Fruit fly (Drosophila melanogaster) whole organism, embryonic: ENCODE data around the gene CG1024.

Source experiments
- Atf6 ChIP-seq: fragments of 200-800 bp; sonication (Bioruptor generic); IDR thresholded peaks from 2 replicates; pipeline ENCODE4 v1.3.6; 2022; ENCODE audit warnings: missing biosample characterization, missing genetic modification characterization
- B-H2 ChIP-seq: fragments of 200-800 bp; sonication (Bioruptor generic); optimal IDR thresholded peaks from 2 replicates; lab custom pipeline; 2018; ENCODE audit warnings: missing biosample characterization, mild to moderate bottlenecking, missing genetic modification characterization
- Bteb2 ChIP-seq: fragments of 200-800 bp; sonication (Bioruptor generic); optimal IDR thresholded peaks from 2 replicates; lab custom pipeline; 2016; ENCODE audit warnings: missing biosample characterization, missing genetic modification characterization
- CG10321 ChIP-seq: fragments of 200-800 bp; sonication (Bioruptor generic); IDR thresholded peaks from 2 replicates; pipeline ENCODE4 v1.3.6; 2022; ENCODE audit warnings: missing biosample characterization, missing genetic modification characterization
- CG11247 ChIP-seq: fragments of 200-800 bp; sonication (Bioruptor generic); IDR thresholded peaks from 2 replicates; pipeline ENCODE4 v1.3.6; 2022; ENCODE audit warnings: missing biosample characterization, missing genetic modification characterization
- CG11560 ChIP-seq: fragments of 200-800 bp; sonication (Bioruptor generic); IDR thresholded peaks from 3 replicates; pipeline ENCODE4 v1.3.6; 2022; ENCODE audit warnings: missing biosample characterization, missing genetic modification characterization
- CG15479 ChIP-seq: fragments of 200-800 bp; sonication (Bioruptor generic); optimal IDR thresholded peaks from 3 replicates; lab custom pipeline; 2019; ENCODE audit warnings: missing biosample characterization, mild to moderate bottlenecking, missing genetic modification characterization, moderate library complexity
- CG17359 ChIP-seq: fragments of 200-800 bp; sonication (Bioruptor generic); optimal IDR thresholded peaks from 3 replicates; lab custom pipeline; 2018; ENCODE audit warnings: missing biosample characterization, mild to moderate bottlenecking, missing genetic modification characterization, moderate library complexity
- CG17385 ChIP-seq: fragments of 200-800 bp; sonication (Bioruptor generic); optimal IDR thresholded peaks from 3 replicates; lab custom pipeline; 2018; ENCODE audit warnings: missing biosample characterization, mild to moderate bottlenecking, missing genetic modification characterization
- CG18262 ChIP-seq: fragments of 200-800 bp; optimal IDR thresholded peaks from 3 replicates; lab custom pipeline; 2019; ENCODE audit warnings: missing biosample characterization, mild to moderate bottlenecking, missing genetic modification characterization, moderate library complexity
- CG2129 ChIP-seq: fragments of 200-800 bp; sonication (Bioruptor generic); IDR thresholded peaks from 2 replicates; pipeline ENCODE4 v1.3.6; 2022; ENCODE audit warnings: missing biosample characterization, missing genetic modification characterization; ENCODE audit not compliant: partially characterized antibody
- CG2199 ChIP-seq: fragments of 200-800 bp; sonication (Bioruptor generic); IDR thresholded peaks from 3 replicates; pipeline ENCODE4 v1.3.6; 2022; ENCODE audit warnings: missing biosample characterization, missing genetic modification characterization
- CG30020 ChIP-seq: fragments of 200-800 bp; optimal IDR thresholded peaks from 2 replicates; lab custom pipeline; 2019; ENCODE audit warnings: missing biosample characterization, mild to moderate bottlenecking, missing genetic modification characterization, moderate library complexity
- CG30431 ChIP-seq: fragments of 200-800 bp; sonication (Bioruptor generic); optimal IDR thresholded peaks from 2 replicates; lab custom pipeline; 2017; ENCODE audit warnings: missing biosample characterization, missing genetic modification characterization
- CG32532 ChIP-seq: fragments of 200-800 bp; sonication (Bioruptor generic); IDR thresholded peaks from 2 replicates; pipeline ENCODE4 v1.3.6; 2022; ENCODE audit warnings: missing biosample characterization, missing genetic modification characterization
- CG43689 ChIP-seq: fragments of 200-800 bp; sonication (Bioruptor generic); IDR thresholded peaks from 2 replicates; pipeline ENCODE4 v1.3.6; 2022; ENCODE audit warnings: missing biosample characterization, missing genetic modification characterization
- CG6254 ChIP-seq: fragments of 200-800 bp; sonication (Bioruptor generic); optimal IDR thresholded peaks from 3 replicates; lab custom pipeline; 2017; ENCODE audit warnings: mild to moderate bottlenecking, missing biosample characterization, missing genetic modification reagents, missing genetic modification characterization
- CG6683 ChIP-seq: fragments of 200-800 bp; sonication (Bioruptor generic); optimal IDR thresholded peaks from 2 replicates; lab custom pipeline; 2017; ENCODE audit warnings: missing biosample characterization, mild to moderate bottlenecking, missing genetic modification characterization, missing genetic modification reagents
- CG6689 ChIP-seq: fragments of 200-800 bp; sonication (Bioruptor generic); IDR thresholded peaks from 2 replicates; pipeline ENCODE4 v1.3.6; 2022; ENCODE audit warnings: missing biosample characterization, missing genetic modification characterization
- CG6791 ChIP-seq: fragments of 200-800 bp; sonication (Bioruptor generic); IDR thresholded peaks from 3 replicates; pipeline ENCODE4 v1.3.6; 2022; ENCODE audit warnings: missing biosample characterization, missing genetic modification characterization; ENCODE audit not compliant: partially characterized antibody
- CG7786 ChIP-seq: fragments of 200-800 bp; sonication (Bioruptor generic); optimal IDR thresholded peaks from 2 replicates; lab custom pipeline; 2016; ENCODE audit warnings: missing biosample characterization, missing genetic modification characterization
- CG7928 ChIP-seq: fragments of 200-800 bp; sonication (Bioruptor generic); optimal IDR thresholded peaks from 2 replicates; lab custom pipeline; 2017; ENCODE audit warnings: missing biosample characterization, mild to moderate bottlenecking, missing genetic modification characterization
- CHES-1-like ChIP-seq: fragments of 200-800 bp; sonication (Bioruptor generic); optimal IDR thresholded peaks from 2 replicates; lab custom pipeline; 2016; ENCODE audit warnings: missing biosample characterization, missing genetic modification characterization
- Dek ChIP-seq: fragments of 200-800 bp; sonication (Bioruptor generic); optimal IDR thresholded peaks from 3 replicates; lab custom pipeline; 2019; ENCODE audit warnings: missing biosample characterization, mild to moderate bottlenecking, missing genetic modification characterization, moderate library complexity
- Eip74EF ChIP-seq, 2 experiments: fragments of 200-800 bp in 1 of 2; fragments of >200 bp in 1 of 2; sonication (Bioruptor generic) in 1 of 2; optimal IDR thresholded peaks; 2 replicates each; lab custom pipeline; 2017 to 2019; ENCODE audit warnings: missing biosample characterization in 2 of 2, missing genetic modification characterization in 2 of 2, mild to moderate bottlenecking in 1 of 2, moderate library complexity in 1 of 2
- Elba2 ChIP-seq: fragments of 200-800 bp; sonication (Bioruptor generic); optimal IDR thresholded peaks from 3 replicates; lab custom pipeline; 2016; ENCODE audit warnings: missing biosample characterization, missing genetic modification characterization
- H2.0 ChIP-seq: fragments of 200-800 bp; sonication (Bioruptor generic); IDR thresholded peaks from 2 replicates; pipeline ENCODE4 v1.3.6; 2022; ENCODE audit warnings: missing biosample characterization, missing genetic modification characterization
- MTF-1 ChIP-seq: fragments of 200-800 bp; sonication (Bioruptor generic); optimal IDR thresholded peaks from 2 replicates; lab custom pipeline; 2018; ENCODE audit warnings: missing biosample characterization, mild to moderate bottlenecking, missing genetic modification characterization, borderline replicate concordance
- Max ChIP-seq: fragments of 200-800 bp; sonication (Bioruptor generic); optimal IDR thresholded peaks from 2 replicates; lab custom pipeline; 2016; ENCODE audit warnings: missing biosample characterization, mild to moderate bottlenecking, missing genetic modification characterization
- Neu2 ChIP-seq: fragments of 200-800 bp; sonication (Bioruptor generic); optimal IDR thresholded peaks from 3 replicates; lab custom pipeline; 2016; ENCODE audit warnings: missing biosample characterization, missing genetic modification characterization, borderline replicate concordance
- Sox102F ChIP-seq: fragments of 200-800 bp; sonication (Bioruptor generic); optimal IDR thresholded peaks from 2 replicates; lab custom pipeline; 2018; ENCODE audit warnings: missing biosample characterization, mild to moderate bottlenecking, missing genetic modification characterization, moderate library complexity
- Spps ChIP-seq: fragments of 200-800 bp; sonication (Bioruptor generic); optimal IDR thresholded peaks from 2 replicates; lab custom pipeline; 2018; ENCODE audit warnings: missing biosample characterization, mild to moderate bottlenecking, missing genetic modification characterization
- TFAM ChIP-seq: fragments of 200-800 bp; sonication (Bioruptor generic); optimal IDR thresholded peaks from 2 replicates; lab custom pipeline; 2017; ENCODE audit warnings: missing biosample characterization, missing genetic modification characterization, inconsistent platforms
- ab ChIP-seq: fragments of 200-800 bp; sonication (Bioruptor generic); optimal IDR thresholded peaks from 2 replicates; lab custom pipeline; 2016; ENCODE audit warnings: missing biosample characterization, missing genetic modification characterization
- ci ChIP-seq: fragments of 200-800 bp; sonication (Bioruptor generic); IDR thresholded peaks from 3 replicates; pipeline ENCODE4 v1.3.6; 2022; ENCODE audit warnings: missing biosample characterization, missing genetic modification characterization
- emc ChIP-seq: fragments of 200-800 bp; sonication (Bioruptor generic); optimal IDR thresholded peaks from 2 replicates; lab custom pipeline; 2016; ENCODE audit warnings: missing biosample characterization, missing genetic modification characterization
- en ChIP-seq: fragments of 200-800 bp; sonication (Bioruptor generic); optimal IDR thresholded peaks from 2 replicates; lab custom pipeline; 2016; ENCODE audit warnings: missing biosample characterization, missing genetic modification characterization
- ewg ChIP-seq: fragments of 200-800 bp; sonication (Bioruptor generic); optimal IDR thresholded peaks from 3 replicates; lab custom pipeline; 2017; ENCODE audit warnings: mild to moderate bottlenecking, missing biosample characterization, missing genetic modification reagents, missing genetic modification characterization
- fu2 ChIP-seq: fragments of 200-800 bp; sonication (Bioruptor generic); optimal IDR thresholded peaks from 2 replicates; lab custom pipeline; 2016; ENCODE audit warnings: missing biosample characterization, missing genetic modification characterization
- grn ChIP-seq: fragments of 200-800 bp; sonication (Bioruptor generic); optimal IDR thresholded peaks from 3 replicates; lab custom pipeline; 2017; ENCODE audit warnings: missing biosample characterization, missing genetic modification characterization
- h ChIP-seq: fragments of >200 bp; optimal IDR thresholded peaks from 2 replicates; lab custom pipeline; 2017
- kay ChIP-seq: fragments of 200-800 bp; sonication (Bioruptor generic); optimal IDR thresholded peaks from 2 replicates; lab custom pipeline; 2016; ENCODE audit warnings: missing biosample characterization, missing genetic modification characterization
- onecut ChIP-seq: fragments of 200-800 bp; sonication (Bioruptor generic); IDR thresholded peaks from 2 replicates; pipeline ENCODE4 v1.3.6; 2022; ENCODE audit warnings: missing biosample characterization, missing genetic modification characterization
- pros ChIP-seq: fragments of 200-800 bp; sonication (Bioruptor generic); optimal IDR thresholded peaks from 3 replicates; lab custom pipeline; 2019; ENCODE audit warnings: missing biosample characterization, mild to moderate bottlenecking, missing genetic modification characterization, moderate library complexity
- ssp ChIP-seq: fragments of 200-800 bp; sonication (Bioruptor generic); IDR thresholded peaks from 2 replicates; pipeline ENCODE4 v1.3.6; 2022; ENCODE audit warnings: missing biosample characterization, missing genetic modification characterization
- tna ChIP-seq: fragments of 200-800 bp; sonication (Bioruptor generic); IDR thresholded peaks from 2 replicates; pipeline ENCODE4 v1.3.6; 2022; ENCODE audit warnings: missing biosample characterization, missing genetic modification characterization; ENCODE audit not compliant: partially characterized antibody
- toy ChIP-seq: fragments of 200-800 bp; sonication (Bioruptor generic); IDR thresholded peaks from 2 replicates; pipeline ENCODE4 v1.3.6; 2022; ENCODE audit warnings: missing biosample characterization, missing genetic modification characterization
- tup ChIP-seq: fragments of 200-800 bp; sonication (Bioruptor generic); optimal IDR thresholded peaks from 2 replicates; lab custom pipeline; 2016; ENCODE audit warnings: missing biosample characterization, mild to moderate bottlenecking, missing genetic modification characterization, moderate library complexity
- vfl ChIP-seq: fragments of 200-800 bp; sonication (Bioruptor generic); optimal IDR thresholded peaks from 2 replicates; lab custom pipeline; 2016; ENCODE audit warnings: missing biosample characterization, missing genetic modification characterization
- wor ChIP-seq: fragments of 200-800 bp; sonication (Bioruptor generic); IDR thresholded peaks from 2 replicates; pipeline ENCODE4 v1.3.6; 2022; ENCODE audit warnings: missing biosample characterization, missing genetic modification characterization

The CG1024 gene

DNA sequence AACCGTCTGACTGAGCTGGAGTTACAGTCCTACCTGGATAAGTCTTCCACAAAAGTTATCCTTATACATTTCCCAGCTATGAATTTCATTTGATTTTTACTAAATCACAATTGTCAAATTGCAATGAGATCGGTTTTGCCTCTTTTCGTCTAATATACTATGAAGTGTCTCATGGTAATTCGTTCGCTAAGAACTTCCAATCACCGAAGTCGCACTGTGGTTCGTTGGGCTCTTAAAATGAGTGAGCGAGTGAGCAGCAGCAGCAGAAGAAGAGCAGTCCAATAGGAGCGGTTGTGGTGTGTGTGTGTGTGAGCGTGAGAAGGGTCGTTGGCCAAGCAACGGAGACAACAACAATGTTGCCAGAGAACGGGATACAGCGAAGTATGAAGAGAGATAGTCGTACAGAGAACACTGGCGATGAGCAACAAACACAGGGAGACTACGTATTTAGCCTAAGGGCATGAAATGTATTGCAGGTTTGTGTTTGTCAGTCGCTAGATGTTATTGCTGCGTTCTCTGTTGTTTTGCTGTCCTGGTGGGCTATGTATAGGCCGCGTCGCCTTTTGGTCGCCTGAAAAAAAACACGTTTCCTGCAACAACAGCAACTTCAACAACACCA lies 44.0 kb upstream of the CG1024 start (continued):
- TF ChIP-seq CHES-1-like = peak; percentile 94
- TF ChIP-seq Elba2 = peak; percentile 98
- TF ChIP-seq CG17385 = peak; percentile 91
- peak; percentile 65; the same call in 1 of the 2 replicates for TF ChIP-seq CG43689 (GFP tag; lab: Robert Waterston, UW)
- TF ChIP-seq Max (GFP tag; lab: Kevin White, UChicago) = peak; percentile 85
- TF ChIP-seq pros (GFP tag; lab: Kevin White, UChicago) = peak; percentile 77
- TF ChIP-seq Spps = peak; percentile 83
- peak; percentile 78 for TF ChIP-seq MTF-1 (GFP tag; lab: Kevin White, UChicago)
- peak; percentile 92 for TF ChIP-seq H2.0 (GFP tag; lab: Robert Waterston, UW)
- peak; percentile 81 for TF ChIP-seq toy (GFP tag; lab: Robert Waterston, UW)
- peak; percentile 65 for TF ChIP-seq CG10321 (GFP tag; lab: Robert Waterston, UW)
- TF ChIP-seq CG2129 (GFP tag; lab: Robert Waterston, UW) = no peak
- TF ChIP-seq CG2199 (GFP tag; lab: Robert Waterston, UW) = peak; percentile 81
- peak; percentile 77 for TF ChIP-seq CG6683 (GFP tag; lab: Kevin White, UChicago)
- TF ChIP-seq CG6254 (GFP tag; lab: Kevin White, UChicago) = peak; percentile 84
- TF ChIP-seq Bteb2 = peak; percentile 87
- TF ChIP-seq CG11560 (tag; lab: Robert Waterston, UW) = peak; percentile 70; the same call in 2 of the 3 replicates
- peak; percentile 92 for TF ChIP-seq CG30431
- no peak for TF ChIP-seq h (lab: Kevin White, UChicago)
- TF ChIP-seq ab (GFP tag; lab: Kevin White, UChicago) = peak; percentile 82
- TF ChIP-seq CG17359 = peak; percentile 94
- peak; percentile 27 for TF ChIP-seq CG15479
- peak in 1 of 2 experiments; percentile 85 for TF ChIP-seq Eip74EF (GFP tag; optimal IDR thresholded peaks at IDR 0.05; lab: Kevin White, UChicago)
- peak; percentile 89 for TF ChIP-seq CG32532 (GFP tag; lab: Robert Waterston, UW)
- TF ChIP-seq CG11247 = peak; percentile 86
- TF ChIP-seq B-H2 = peak; percentile 88
- peak; percentile 85 for TF ChIP-seq tup (GFP tag; lab: Kevin White, UChicago)
- TF ChIP-seq kay (GFP tag; lab: Kevin White, UChicago) = peak; percentile 87
- peak; percentile 91 for TF ChIP-seq Atf6 (GFP tag; lab: Robert Waterston, UW)
- TF ChIP-seq CG7786 (GFP tag; lab: Kevin White, UChicago) = peak; percentile 95
- TF ChIP-seq en (GFP tag; lab: Kevin White, UChicago) = peak; percentile 78
- TF ChIP-seq Sox102F (GFP tag; lab: Kevin White, UChicago) = peak; percentile 93
- TF ChIP-seq tna = no peak
- peak; percentile 51 for TF ChIP-seq CG30020 (tag; lab: Kevin White, UChicago)
- peak; percentile 90 for TF ChIP-seq fu2 (GFP tag; lab: Kevin White, UChicago)
- TF ChIP-seq onecut (GFP tag; lab: Robert Waterston, UW) = peak; percentile 83
- peak; percentile 90 for TF ChIP-seq vfl (GFP tag; lab: Kevin White, UChicago)
- peak; percentile 94 for TF ChIP-seq ci (GFP tag; lab: Robert Waterston, UW)
- peak; percentile 9 for TF ChIP-seq grn
- peak; percentile 77 for TF ChIP-seq ssp (GFP tag; lab: Robert Waterston, UW)
- peak; percentile 91 for TF ChIP-seq CG6689 (GFP tag; lab: Robert Waterston, UW)
- TF ChIP-seq CG7928 (GFP tag; lab: Kevin White, UChicago) = peak; percentile 69
- peak; percentile 59 for TF ChIP-seq emc (GFP tag; lab: Kevin White, UChicago)
- TF ChIP-seq CG6791 (GFP tag; lab: Robert Waterston, UW) = no peak
- peak; percentile 86 for TF ChIP-seq Dek (tag; lab: Kevin White, UChicago)
- TF ChIP-seq TFAM = peak; percentile 29
- TF ChIP-seq ewg (GFP tag; lab: Kevin White, UChicago) = peak; percentile 79
- peak; percentile 80 for TF ChIP-seq Neu2
- peak; percentile 92 for TF ChIP-seq CG18262 (tag; lab: Kevin White, UChicago)
- TF ChIP-seq wor = peak; percentile 88
